Worm (Caenorhabditis elegans) whole organism, L1 larva: ENCODE results near the gene T04C12.33.

Source experiments
- C04F5.9 ChIP-seq: sonication (generic microtip); optimal IDR thresholded peaks from 2 replicates; lab custom pipeline; 2016; ENCODE audit warnings: missing genetic modification characterization, missing compliant biosample characterization
- C16A3.4 ChIP-seq: fragments of 150-350 bp; optimal IDR thresholded peaks from 2 replicates; lab custom pipeline; 2014; ENCODE audit warnings: missing biosample characterization, missing genetic modification characterization
- C34B4.2 ChIP-seq: sonication (generic microtip); optimal IDR thresholded peaks from 2 replicates; lab custom pipeline; 2017; ENCODE audit warnings: mild to moderate bottlenecking, missing genetic modification characterization, missing compliant biosample characterization
- Y116A8C.19 ChIP-seq: sonication (generic microtip); optimal IDR thresholded peaks from 2 replicates; lab custom pipeline; 2016; ENCODE audit warnings: missing compliant biosample characterization, missing genetic modification characterization, borderline replicate concordance
- aha-1 ChIP-seq: fragments of 150-350 bp; optimal IDR thresholded peaks from 2 replicates; lab custom pipeline; 2014; ENCODE audit warnings: missing biosample characterization, missing genetic modification characterization
- alr-1 ChIP-seq: fragments of 200-800 bp; sonication (Bioruptor generic); optimal IDR thresholded peaks from 2 replicates; lab custom pipeline; 2018; ENCODE audit warnings: borderline replicate concordance, mild to moderate bottlenecking, missing genetic modification characterization, missing compliant biosample characterization
- aly-2 ChIP-seq: fragments of 150-350 bp; optimal IDR thresholded peaks from 2 replicates; lab custom pipeline; 2014; ENCODE audit warnings: missing biosample characterization, missing genetic modification characterization
- ama-1 ChIP-seq: fragments of 150-350 bp; optimal IDR thresholded peaks from 2 replicates; lab custom pipeline; 2014
- blmp-1 ChIP-seq: fragments of 150-350 bp; optimal IDR thresholded peaks from 2 replicates; lab custom pipeline; 2014; ENCODE audit warnings: missing biosample characterization, missing genetic modification characterization
- ceh-82 ChIP-seq, 3 experiments: fragments of 150-350 bp in 1 of 3; sonication (generic microtip) in 2 of 3; optimal IDR thresholded peaks; 2 replicates each; lab custom pipeline; 2014 to 2017; ENCODE audit warnings: missing biosample characterization in 3 of 3, missing genetic modification characterization in 3 of 3
- ceh-88 ChIP-seq: fragments of 200-800 bp; sonication (Bioruptor generic); IDR thresholded peaks from 2 replicates; pipeline ENCODE4 v1.3.6; 2022; ENCODE audit warnings: missing genetic modification characterization, missing compliant biosample characterization
- ceh-90 ChIP-seq: sonication (generic microtip); optimal IDR thresholded peaks from 2 replicates; lab custom pipeline; 2016; ENCODE audit warnings: missing genetic modification characterization, missing compliant biosample characterization
- ces-1 ChIP-seq: fragments of 150-350 bp; optimal IDR thresholded peaks from 2 replicates; lab custom pipeline; 2014; ENCODE audit warnings: missing biosample characterization, missing genetic modification reagents, missing genetic modification characterization
- dpl-1 ChIP-seq, 3 experiments: fragments of 150-350 bp in 2 of 3; sonication (generic microtip) in 1 of 3; optimal IDR thresholded peaks; 2 replicates each; lab custom pipeline; 2014 to 2017; ENCODE audit warnings: missing biosample characterization in 3 of 3, missing genetic modification characterization in 3 of 3, missing genetic modification reagents in 3 of 3
- dsc-1 ChIP-seq: sonication (generic microtip); optimal IDR thresholded peaks from 2 replicates; lab custom pipeline; 2016; ENCODE audit warnings: mild to moderate bottlenecking, missing genetic modification characterization, missing compliant biosample characterization
- efl-1 ChIP-seq, 4 experiments: fragments of 150-350 bp; optimal IDR thresholded peaks in 3 of 4; peaks in 1 of 4; 1 replicate in 1 of 4; 2 replicates in 3 of 4; lab custom pipeline; 2014; ENCODE audit warnings: missing biosample characterization in 2 of 4, missing genetic modification characterization in 2 of 4, missing genetic modification reagents in 2 of 4
- efl-3 ChIP-seq: fragments of 200-800 bp; sonication (Bioruptor generic); optimal IDR thresholded peaks from 2 replicates; lab custom pipeline; 2018; ENCODE audit warnings: mild to moderate bottlenecking, missing genetic modification characterization, missing compliant biosample characterization
- egl-13 ChIP-seq: sonication (generic microtip); optimal IDR thresholded peaks from 2 replicates; lab custom pipeline; 2016; ENCODE audit warnings: missing genotype, missing genetic modification reagents, missing genetic modification characterization, missing compliant biosample characterization
- elt-2 ChIP-seq: sonication (generic microtip); optimal IDR thresholded peaks from 2 replicates; lab custom pipeline; 2016; ENCODE audit warnings: missing genetic modification characterization, mild to moderate bottlenecking, inconsistent platforms, missing compliant biosample characterization, missing genetic modification reagents
- ets-5 ChIP-seq: fragments of 200-800 bp; sonication (Bioruptor generic); IDR thresholded peaks from 2 replicates; pipeline ENCODE4 v1.3.6; 2022; ENCODE audit warnings: missing genetic modification characterization, missing compliant biosample characterization
- fkh-10 ChIP-seq: sonication (generic microtip); optimal IDR thresholded peaks from 2 replicates; lab custom pipeline; 2017; ENCODE audit warnings: missing biosample characterization, missing genetic modification reagents, missing genetic modification characterization
- hlh-17 ChIP-seq: fragments of 200-800 bp; sonication (Bioruptor generic); optimal IDR thresholded peaks from 2 replicates; lab custom pipeline; 2018; ENCODE audit warnings: missing genetic modification characterization, mild to moderate bottlenecking, missing compliant biosample characterization, moderate library complexity, borderline replicate concordance
- jun-1 ChIP-seq: fragments of 150-350 bp; optimal IDR thresholded peaks from 2 replicates; lab custom pipeline; 2014; ENCODE audit warnings: missing biosample characterization, missing genetic modification reagents, missing genetic modification characterization
- lin-14 ChIP-seq: fragments of 200-800 bp; sonication (Bioruptor generic); optimal IDR thresholded peaks from 2 replicates; lab custom pipeline; 2018; ENCODE audit warnings: mild to moderate bottlenecking, missing genetic modification characterization, moderate library complexity, missing compliant biosample characterization
- lir-3 ChIP-seq: sonication (generic microtip); optimal IDR thresholded peaks from 2 replicates; lab custom pipeline; 2016; ENCODE audit warnings: mild to moderate bottlenecking, missing genetic modification characterization, moderate library complexity, missing compliant biosample characterization; ENCODE audit not compliant: poor library complexity
- mdl-1 ChIP-seq, 2 experiments: fragments of 150-350 bp; optimal IDR thresholded peaks; 2 replicates each; lab custom pipeline; 2014 to 2017; ENCODE audit warnings: missing biosample characterization in 2 of 2, missing genetic modification characterization in 2 of 2, inconsistent platforms in 1 of 2
- mef-2 ChIP-seq: fragments of 150-350 bp; optimal IDR thresholded peaks from 2 replicates; lab custom pipeline; 2014; ENCODE audit warnings: missing biosample characterization, missing genetic modification characterization
- mep-1 ChIP-seq: fragments of 150-350 bp; optimal IDR thresholded peaks from 2 replicates; lab custom pipeline; 2014; ENCODE audit warnings: missing biosample characterization, missing genetic modification characterization
- nhr-11 ChIP-seq: fragments of 150-350 bp; optimal IDR thresholded peaks from 2 replicates; lab custom pipeline; 2014; ENCODE audit warnings: missing biosample characterization, missing genetic modification characterization
- nhr-12 ChIP-seq: sonication (generic microtip); optimal IDR thresholded peaks from 2 replicates; lab custom pipeline; 2017; ENCODE audit warnings: missing biosample characterization, missing genetic modification characterization
- nhr-237 ChIP-seq: fragments of 150-350 bp; optimal IDR thresholded peaks from 2 replicates; lab custom pipeline; 2014; ENCODE audit warnings: missing biosample characterization, missing genetic modification characterization
- nhr-28 ChIP-seq: fragments of 150-350 bp; optimal IDR thresholded peaks from 2 replicates; lab custom pipeline; 2014; ENCODE audit warnings: missing biosample characterization, missing genetic modification characterization
- nhr-71 ChIP-seq: sonication (generic microtip); optimal IDR thresholded peaks from 2 replicates; lab custom pipeline; 2016; ENCODE audit warnings: mild to moderate bottlenecking, missing genetic modification characterization, moderate library complexity, missing compliant biosample characterization
- nhr-76 ChIP-seq: sonication (generic microtip); optimal IDR thresholded peaks from 2 replicates; lab custom pipeline; 2017; ENCODE audit warnings: missing biosample characterization, missing genetic modification characterization
- nhr-84 ChIP-seq: sonication (generic microtip); optimal IDR thresholded peaks from 2 replicates; lab custom pipeline; 2017; ENCODE audit warnings: missing biosample characterization, missing genetic modification characterization
- nhr-85 ChIP-seq: sonication (generic microtip); peaks from one replicate; lab custom pipeline; 2016; ENCODE audit warnings: missing genetic modification characterization, inconsistent platforms, missing compliant biosample characterization
- pax-3 ChIP-seq: fragments of 200-800 bp; sonication (Bioruptor generic); optimal IDR thresholded peaks from 2 replicates; lab custom pipeline; 2018; ENCODE audit warnings: mild to moderate bottlenecking, missing genetic modification characterization, moderate library complexity, missing compliant biosample characterization
- pqm-1 ChIP-seq: sonication (generic microtip); optimal IDR thresholded peaks from 3 replicates; lab custom pipeline; 2017; ENCODE audit warnings: missing biosample characterization, missing genetic modification characterization
- rnt-1 ChIP-seq: sonication (generic microtip); optimal IDR thresholded peaks from 2 replicates; lab custom pipeline; 2016; ENCODE audit warnings: mild to moderate bottlenecking, missing genetic modification characterization, moderate library complexity, missing compliant biosample characterization
- snpc-4 ChIP-seq: fragments of 150-350 bp; optimal IDR thresholded peaks from 2 replicates; lab custom pipeline; 2014; ENCODE audit warnings: missing biosample characterization, missing genetic modification characterization
- sox-4 ChIP-seq: sonication (generic microtip); optimal IDR thresholded peaks from 2 replicates; lab custom pipeline; 2016; ENCODE audit warnings: missing genetic modification characterization, missing compliant biosample characterization
- swsn-7 ChIP-seq: sonication (generic microtip); optimal IDR thresholded peaks from 2 replicates; lab custom pipeline; 2016; ENCODE audit warnings: missing genetic modification characterization, missing compliant biosample characterization
- tbx-2 ChIP-seq: sonication (generic microtip); optimal IDR thresholded peaks from 2 replicates; lab custom pipeline; 2016; ENCODE audit warnings: missing genetic modification characterization, missing compliant biosample characterization
- unc-130 ChIP-seq: fragments of 150-350 bp; optimal IDR thresholded peaks from 2 replicates; lab custom pipeline; 2017; ENCODE audit warnings: missing biosample characterization, missing genetic modification characterization, inconsistent platforms
- unc-62 ChIP-seq: fragments of 150-350 bp; optimal IDR thresholded peaks from 2 replicates; lab custom pipeline; 2014; ENCODE audit warnings: missing biosample characterization, missing genetic modification reagents, missing genetic modification characterization
- unc-86 ChIP-seq: sonication (generic microtip); optimal IDR thresholded peaks from 2 replicates; lab custom pipeline; 2016; ENCODE audit warnings: missing genetic modification characterization, missing compliant biosample characterization
- unc-98 ChIP-seq: fragments of 200-800 bp; sonication (Bioruptor generic); IDR thresholded peaks from 2 replicates; pipeline ENCODE4 v1.3.6; 2022; ENCODE audit warnings: missing genetic modification characterization, missing compliant biosample characterization
- xbp-1 ChIP-seq: sonication (generic microtip); optimal IDR thresholded peaks from 2 replicates; lab custom pipeline; 2016; ENCODE audit warnings: missing genetic modification characterization, missing compliant biosample characterization
- zip-4 ChIP-seq: fragments of 200-800 bp; sonication (Bioruptor generic); optimal IDR thresholded peaks from 2 replicates; lab custom pipeline; 2018; ENCODE audit warnings: mild to moderate bottlenecking, missing genetic modification characterization, moderate library complexity, missing compliant biosample characterization
- ztf-4 ChIP-seq: fragments of 150-350 bp; optimal IDR thresholded peaks from 2 replicates; lab custom pipeline; 2014; ENCODE audit warnings: missing biosample characterization, missing genetic modification characterization

Gene T04C12.33

ce11 chrV:11078874-11079273, 26.9 kb downstream of the T04C12.33 start:
- TF ChIP-seq nhr-28 (tag; lab: Kevin White, UChicago), result no peak
- peak; percentile 66 for TF ChIP-seq jun-1
- no peak for TF ChIP-seq swsn-7 (tag; lab: Kevin White, UChicago)
- TF ChIP-seq elt-2 (tag; lab: Kevin White, UChicago), result no peak
- no peak for TF ChIP-seq dsc-1 (tag; lab: Kevin White, UChicago)

DNA sequence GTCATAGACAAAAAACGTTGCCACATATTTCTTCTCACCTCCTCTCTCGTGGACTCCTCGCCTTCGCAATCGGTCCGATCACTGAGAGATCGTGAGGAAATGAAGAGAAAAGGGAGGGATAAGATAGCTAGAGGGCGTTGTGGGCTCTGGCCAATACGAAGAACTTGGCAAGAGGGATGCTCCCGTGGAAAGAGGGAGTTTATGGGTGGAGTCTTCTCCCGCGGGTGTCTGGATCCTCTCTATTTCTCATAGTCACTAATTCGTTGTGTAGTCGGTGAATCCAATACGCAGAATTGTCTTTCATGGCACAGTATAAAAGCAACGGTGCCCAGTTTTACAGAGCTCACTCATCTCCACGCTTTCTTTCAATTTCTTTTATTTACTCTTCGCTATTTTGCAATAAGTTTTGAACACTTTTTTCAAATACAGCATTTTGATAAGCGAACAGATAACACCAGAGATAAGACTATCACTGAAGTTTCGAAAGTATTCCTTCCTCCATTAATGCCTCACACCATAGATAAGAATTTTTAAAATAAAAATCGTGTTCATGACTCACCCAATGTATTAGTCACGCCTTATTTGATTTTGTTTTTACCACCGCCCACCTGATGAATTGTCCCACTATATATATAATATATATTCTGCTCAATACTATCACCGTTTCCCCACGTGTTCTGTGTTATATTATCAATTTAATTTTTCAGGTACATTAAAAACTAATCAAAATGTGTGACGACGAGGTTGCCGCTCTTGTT, 28.5 kb downstream of the T04C12.33 start, which contains the start of gene act-1:
Gene act-1 (plus strand): TSS at position 708 of the 758 bp plus-strand sequence.
- TF ChIP-seq C04F5.9 (tag; lab: Kevin White, UChicago), result no peak
- no peak for TF ChIP-seq ets-5 (GFP tag; lab: Robert Waterston, UW)
- no peak for TF ChIP-seq nhr-85 (tag; lab: Kevin White, UChicago)
- TF ChIP-seq nhr-237 (tag; lab: Kevin White, UChicago), result no peak
- TF ChIP-seq ceh-90 (tag; lab: Kevin White, UChicago), result no peak
- TF ChIP-seq snpc-4 (tag; lab: Kevin White, UChicago), result no peak
- TF ChIP-seq mef-2 (tag; lab: Kevin White, UChicago), result no peak
- TF ChIP-seq zip-4, result peak; percentile 14
- TF ChIP-seq xbp-1 (tag; lab: Kevin White, UChicago), result peak; percentile 1
- TF ChIP-seq elt-2 (tag; lab: Kevin White, UChicago), result peak; percentile 86
- peak; percentile 61 for TF ChIP-seq nhr-11 (tag; lab: Kevin White, UChicago)
- no peak for TF ChIP-seq ceh-82 (tag; optimal IDR thresholded peaks at IDR 0.05; lab: Kevin White, UChicago)
- no peak for TF ChIP-seq egl-13 (tag; lab: Kevin White, UChicago)
- no peak for TF ChIP-seq alr-1 (tag; lab: Kevin White, UChicago)
- no peak for TF ChIP-seq aly-2 (tag; lab: Kevin White, UChicago)
- no peak for TF ChIP-seq sox-4 (tag; lab: Kevin White, UChicago)
- no peak for TF ChIP-seq ceh-88 (GFP tag; lab: Robert Waterston, UW)
- no peak for TF ChIP-seq hlh-17 (GFP tag; lab: Kevin White, UChicago)
- no peak for TF ChIP-seq nhr-12
- peak in 1 of 2 experiments; percentile 18 for TF ChIP-seq efl-1 (optimal IDR thresholded peaks at IDR 0.05; lab: Kevin White, UChicago)
- TF ChIP-seq efl-1 (GFP tag; optimal IDR thresholded peaks at IDR 0.05 in 1 of 2; lab: Kevin White, UChicago), result peak in 1 of 2 experiments; percentile 71
- TF ChIP-seq Y116A8C.19 (tag; lab: Kevin White, UChicago), result no peak
- TF ChIP-seq lir-3 (tag; lab: Kevin White, UChicago), result no peak
- TF ChIP-seq ces-1 (GFP tag; lab: Kevin White, UChicago), result no peak
- TF ChIP-seq jun-1, result no peak
- TF ChIP-seq C16A3.4 (tag; lab: Kevin White, UChicago), result no peak
- no peak; the same call in 1 of the 2 replicates for TF ChIP-seq unc-98 (GFP tag; lab: Robert Waterston, UW)
- peak in 1 of 2 experiments; percentile 12 for TF ChIP-seq mdl-1 (tag; optimal IDR thresholded peaks at IDR 0.05; lab: Kevin White, UChicago)
- TF ChIP-seq lin-14 (GFP tag; lab: Kevin White, UChicago), result peak; percentile 67
- TF ChIP-seq unc-62 (GFP tag; lab: Kevin White, UChicago), result no peak
- peak; percentile 77 for TF ChIP-seq rnt-1 (tag; lab: Kevin White, UChicago)
- no peak for TF ChIP-seq aha-1 (tag; lab: Kevin White, UChicago)
- TF ChIP-seq blmp-1 (tag; lab: Kevin White, UChicago), result no peak
- no peak for TF ChIP-seq C34B4.2
- peak; percentile 85 for TF ChIP-seq nhr-71 (tag; lab: Kevin White, UChicago)
- no peak for TF ChIP-seq ama-1 (lab: Kevin White, UChicago)
- peak; percentile 65 for TF ChIP-seq pqm-1 (tag; lab: Kevin White, UChicago)
- TF ChIP-seq dpl-1 (GFP tag; optimal IDR thresholded peaks at IDR 0.05; lab: Kevin White, UChicago), result no peak
- TF ChIP-seq ztf-4, result no peak
- TF ChIP-seq dsc-1 (tag; lab: Kevin White, UChicago), result peak; percentile 60
- TF ChIP-seq tbx-2 (tag; lab: Kevin White, UChicago), result peak; percentile 21
- no peak for TF ChIP-seq nhr-76 (tag; lab: Kevin White, UChicago)
- no peak for TF ChIP-seq unc-86 (tag; lab: Kevin White, UChicago)
- peak; percentile 19 for TF ChIP-seq unc-130 (tag; lab: Kevin White, UChicago)
- TF ChIP-seq fkh-10 (GFP tag; lab: Kevin White, UChicago), result no peak
- TF ChIP-seq pax-3 (tag; lab: Kevin White, UChicago), result no peak
- TF ChIP-seq nhr-84 (tag; lab: Kevin White, UChicago), result no peak
- no peak for TF ChIP-seq mep-1 (tag; lab: Kevin White, UChicago)
- TF ChIP-seq efl-3, result no peak
